Worm (Caenorhabditis elegans): ENCODE results near the gene mps-1.

The mps-1 gene

ce11 chrII:6288104-6288503 lies 6.1 kb downstream of the mps-1 start (continued):
- TF ChIP-seq lin-39 (tag; optimal IDR thresholded peaks at IDR 0.05), result no peak
- TF ChIP-seq zag-1 (tag; optimal IDR thresholded peaks at IDR 0.05), result no peak
- TF ChIP-seq snu-23 (GFP tag; optimal IDR thresholded peaks at IDR 0.05), result no peak
- no peak for TF ChIP-seq lin-14 (GFP tag; optimal IDR thresholded peaks at IDR 0.05)
- peak; percentile 5 for TF ChIP-seq swsn-7 (tag; optimal IDR thresholded peaks at IDR 0.05)
- no peak for TF ChIP-seq sox-4 (tag; optimal IDR thresholded peaks at IDR 0.05)
- no peak for TF ChIP-seq lin-15B (tag; optimal IDR thresholded peaks at IDR 0.05)
- TF ChIP-seq mdl-1 (tag; optimal IDR thresholded peaks at IDR 0.05), result no peak
- TF ChIP-seq isw-1 (GFP tag; IDR thresholded peaks at IDR 0.05), result no peak
- no peak for TF ChIP-seq egl-27 (tag; optimal IDR thresholded peaks at IDR 0.05)
- no peak for TF ChIP-seq unc-130 (tag; optimal IDR thresholded peaks at IDR 0.05)
- no peak for TF ChIP-seq hlh-17 (GFP tag; optimal IDR thresholded peaks at IDR 0.05; ENCODE audit: borderline replicate concordance)
- TF ChIP-seq elt-3 (tag; optimal IDR thresholded peaks at IDR 0.05), result no peak
- TF ChIP-seq dsc-1 (tag; optimal IDR thresholded peaks at IDR 0.05), result no peak
- no peak for TF ChIP-seq nhr-84 (tag; optimal IDR thresholded peaks at IDR 0.05)
- no peak for TF ChIP-seq nhr-77 (tag; optimal IDR thresholded peaks at IDR 0.05)
- TF ChIP-seq rnt-1 (tag; optimal IDR thresholded peaks at IDR 0.05), result no peak
- TF ChIP-seq dpl-1 (GFP tag; optimal IDR thresholded peaks at IDR 0.05), result no peak
- peak; percentile 1 to 32 for TF ChIP-seq lsy-2 (tag; optimal IDR thresholded peaks at IDR 0.05)
- TF ChIP-seq elt-2 (tag; optimal IDR thresholded peaks at IDR 0.05), result no peak
- no peak for TF ChIP-seq nhr-11 (tag; optimal IDR thresholded peaks at IDR 0.05)
- TF ChIP-seq Y116A8C.19 (tag; optimal IDR thresholded peaks at IDR 0.05; ENCODE audit: borderline replicate concordance), result no peak
- TF ChIP-seq C16A3.4 (tag; optimal IDR thresholded peaks at IDR 0.05), result no peak

- TF ChIP-seq C34B4.2 (tag; optimal IDR thresholded peaks at IDR 0.05), result no peak
- TF ChIP-seq hlh-4 (tag; optimal IDR thresholded peaks at IDR 0.05), result no peak
- TF ChIP-seq nhr-85 (tag), result no peak
- TF ChIP-seq fkh-8 (tag; optimal IDR thresholded peaks at IDR 0.05), result no peak
- no peak for TF ChIP-seq skn-1 (tag; optimal IDR thresholded peaks at IDR 0.05)
- TF ChIP-seq xbp-1 (tag; optimal IDR thresholded peaks at IDR 0.05), result no peak
- TF ChIP-seq nhr-237 (tag; optimal IDR thresholded peaks at IDR 0.05), result no peak
- no peak for TF ChIP-seq unc-98 (GFP tag; IDR thresholded peaks at IDR 0.05)
Observed at ce11 chrII:6286865-6287264, 7.3 kb downstream of the mps-1 start, which contains the start of gene F13H8.6. TSS of gene F13H8.6 (minus strand) at chrII:6286965.

DNA sequence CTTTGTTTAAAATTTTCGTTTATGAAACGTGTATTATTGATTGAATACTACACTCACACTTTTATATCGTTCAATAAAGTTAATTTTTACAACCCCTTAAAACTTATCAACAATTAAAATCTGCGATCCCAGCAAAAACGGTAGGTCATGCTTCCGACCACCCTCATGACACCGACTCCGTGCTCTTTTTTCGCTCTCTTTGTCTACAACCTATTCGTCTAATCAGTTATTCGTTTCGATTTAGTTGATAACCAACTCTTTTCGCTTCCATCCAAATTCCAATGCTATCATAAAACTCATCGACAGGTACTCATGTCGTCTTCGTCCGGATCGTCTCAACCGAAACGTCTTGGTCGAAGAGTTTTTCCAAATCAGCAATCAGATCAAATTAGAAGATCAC lies 11.1 kb downstream of the mps-1 start, which contains the start of gene F13H8.1:
TSS of gene F13H8.1 (plus strand) at position 311 of the 400 bp plus-strand sequence.
- peak; percentile 54 for TF ChIP-seq elt-2 (tag; optimal IDR thresholded peaks at IDR 0.05)
- no peak for TF ChIP-seq aly-2 (tag; optimal IDR thresholded peaks at IDR 0.05)
- peak in 1 of 2 experiments; percentile 8 for TF ChIP-seq lin-35 (GFP tag; optimal IDR thresholded peaks at IDR 0.05)
- peak; percentile 29 for TF ChIP-seq pqm-1 (tag; optimal IDR thresholded peaks at IDR 0.05)

DNA sequence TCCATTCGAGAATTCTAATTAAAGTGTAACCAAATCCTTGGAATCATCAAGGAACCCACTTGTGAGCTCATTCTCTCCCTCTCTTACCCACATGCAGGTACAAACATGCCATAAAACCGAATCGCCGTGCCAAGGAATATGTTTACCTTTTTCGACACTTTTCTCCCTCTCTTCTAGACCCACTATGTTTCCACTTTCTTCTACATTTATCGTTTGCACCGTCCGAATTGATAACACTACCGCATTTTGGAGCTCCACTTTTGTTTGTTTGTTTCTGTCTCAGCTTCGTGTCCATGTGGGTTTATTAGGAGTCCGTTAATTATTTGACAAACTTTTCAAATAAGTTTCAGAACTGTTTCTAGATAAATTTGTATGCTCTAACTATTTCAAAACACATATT lies 12.3 kb downstream of the mps-1 start:
- TF ChIP-seq F16B12.6 (tag; optimal IDR thresholded peaks at IDR 0.05), result no peak
- TF ChIP-seq nhr-20 (tag; optimal IDR thresholded peaks at IDR 0.05), result no peak
- TF ChIP-seq elt-2 (tag; optimal IDR thresholded peaks at IDR 0.05), result peak; percentile 38

DNA sequence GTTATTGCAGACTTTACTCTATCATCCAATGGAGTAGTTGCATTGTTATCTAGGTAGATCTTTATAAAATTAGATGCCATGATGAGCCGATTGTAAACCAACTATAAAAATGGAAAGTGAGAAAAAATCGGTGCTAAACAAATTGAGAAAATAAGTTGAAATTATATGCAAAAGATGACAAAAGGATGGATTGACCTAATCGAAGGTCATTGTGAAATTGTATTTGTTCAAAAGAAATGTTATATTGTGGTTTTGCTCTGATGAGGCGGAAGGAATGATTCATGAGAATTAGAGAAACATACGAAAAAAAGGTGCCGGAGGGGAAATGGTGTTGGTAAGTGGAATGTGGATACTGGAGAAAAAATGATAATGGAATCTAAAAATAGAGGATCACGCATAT lies 13.2 kb downstream of the mps-1 start, which contains the start of gene scly-1:
TSS of gene scly-1 (minus strand) at position 101 of the 400 bp plus-strand sequence.
- TF ChIP-seq ceh-82 (tag; optimal IDR thresholded peaks at IDR 0.05), result no peak
- TF ChIP-seq efl-1 (optimal IDR thresholded peaks at IDR 0.05), result no peak
- peak in 1 of 2 experiments; percentile 87 for TF ChIP-seq efl-1 (GFP tag; optimal IDR thresholded peaks at IDR 0.05 in 1 of 2)
